Fruit fly (Drosophila melanogaster): ENCODE results near the gene CG3226.
A peak's percentile ranks its signal among the peaks of the same experiment; 100 is the strongest.

CG3226 gene

DNA sequence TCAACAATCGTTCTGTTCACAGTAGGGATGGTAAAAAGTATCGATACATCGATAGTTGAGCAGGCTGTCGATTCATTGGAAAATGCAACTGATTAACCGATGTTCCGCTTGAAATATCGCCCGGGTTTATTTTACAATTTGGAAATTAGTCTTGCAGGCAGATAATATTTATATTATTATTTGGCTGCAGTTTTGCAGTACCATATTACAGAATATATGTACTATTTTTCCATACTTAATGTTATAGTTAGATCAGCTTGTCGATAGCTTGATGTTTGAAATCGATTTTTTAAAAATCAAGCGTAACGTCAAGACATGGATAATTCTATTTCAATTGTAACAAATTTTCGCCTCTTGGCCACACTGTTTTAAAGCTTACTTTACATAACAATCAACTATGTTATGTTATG, 40.9 kb upstream of the CG3226 start, which contains the start of gene CG14442 (continued):
- TF ChIP-seq CG31441 (GFP tag; IDR thresholded peaks at IDR 0.05) (no peak), CG34422 (GFP tag; IDR thresholded peaks at IDR 0.05) (no peak), D (optimal IDR thresholded peaks at IDR 0.05) (no peak), D (GFP tag; optimal IDR thresholded peaks at IDR 0.05) (no peak), CG32767 (GFP tag; IDR thresholded peaks at IDR 0.05) (no peak), Ada2b (GFP tag; IDR thresholded peaks at IDR 0.05) (no peak), CG10274 (GFP tag; optimal IDR thresholded peaks at IDR 0.05) (no peak), CG14860 (GFP tag; IDR thresholded peaks at IDR 0.05; ENCODE audit: partially characterized antibody) (peak; percentile 92), HmgD (GFP tag; optimal IDR thresholded peaks at IDR 0.05) (no peak), Deaf1 (tag; optimal IDR thresholded peaks at IDR 0.05) (no peak), tgo (GFP tag; IDR thresholded peaks at IDR 0.05) (no peak), Abd-B (GFP tag; optimal IDR thresholded peaks at IDR 0.05) (no peak), ap (GFP tag; IDR thresholded peaks at IDR 0.05) (no peak), dmrt11E (tag; optimal IDR thresholded peaks at IDR 0.05) (peak; percentile 7), CG11504 (tag; optimal IDR thresholded peaks at IDR 0.05) (peak; percentile 37), CG6765 (GFP tag; optimal IDR thresholded peaks at IDR 0.05) (no peak), pb (GFP tag; optimal IDR thresholded peaks at IDR 0.05) (no peak), yki (optimal IDR thresholded peaks at IDR 0.05) (no peak), Taf1 (GFP tag; IDR thresholded peaks at IDR 0.05) (no peak), ems (GFP tag; optimal IDR thresholded peaks at IDR 0.05) (no peak), Bdp1 (GFP tag; optimal IDR thresholded peaks at IDR 0.05) (no peak), Fer1 (GFP tag; optimal IDR thresholded peaks at IDR 0.05) (no peak), Scr (GFP tag; IDR thresholded peaks at IDR 0.05; ENCODE audit: partially characterized antibody) (peak; percentile 92), Nf-YC (tag; optimal IDR thresholded peaks at IDR 0.05) (peak; percentile 27), CG6854 (GFP tag; optimal IDR thresholded peaks at IDR 0.05) (no peak), Max (GFP tag; optimal IDR thresholded peaks at IDR 0.05) (peak; percentile 18), CG17802 (tag; optimal IDR thresholded peaks at IDR 0.05) (no peak), Hmr (GFP tag; optimal IDR thresholded peaks at IDR 0.05) (peak; percentile 56), CG16815 (GFP tag; optimal IDR thresholded peaks at IDR 0.05) (no peak), Sox102F (GFP tag; optimal IDR thresholded peaks at IDR 0.05) (no peak), croc (GFP tag; conservative IDR thresholded peaks at IDR 0.05) (no peak), Lhr (GFP tag; optimal IDR thresholded peaks at IDR 0.05) (peak; percentile 52), Awh (GFP tag; IDR thresholded peaks at IDR 0.05) (no peak), CG17612 (GFP tag; IDR thresholded peaks at IDR 0.05) (no peak), H15 (GFP tag; IDR thresholded peaks at IDR 0.05) (no peak), CG11093 (GFP tag; IDR thresholded peaks at IDR 0.05) (no peak), Xrp1 (GFP tag; IDR thresholded peaks at IDR 0.05) (peak; percentile 18; the same call in 1 of the 2 replicates), CG30020 (tag; optimal IDR thresholded peaks at IDR 0.05) (peak; percentile 56), CG6654 (GFP tag; optimal IDR thresholded peaks at IDR 0.05) (no peak), so (GFP tag; IDR thresholded peaks at IDR 0.05) (no peak), al (GFP tag; IDR thresholded peaks at IDR 0.05) (0 out of 2 replicates have a peak, but pooled peaks have one; percentile 13), sc (optimal IDR thresholded peaks at IDR 0.05) (no peak), sc (GFP tag; optimal IDR thresholded peaks at IDR 0.05) (no peak), CG2712 (tag; optimal IDR thresholded peaks at IDR 0.05) (peak; percentile 54), Hsf (GFP tag; optimal IDR thresholded peaks at IDR 0.05) (peak; percentile 46), psq (GFP tag; optimal IDR thresholded peaks at IDR 0.05) (no peak), Oli (tag; optimal IDR thresholded peaks at IDR 0.05) (peak; percentile 25), sug (tag; optimal IDR thresholded peaks at IDR 0.05) (peak; percentile 45), CG12071 (GFP tag; optimal IDR thresholded peaks at IDR 0.05) (no peak), Dip2 (GFP tag; IDR thresholded peaks at IDR 0.05) (no peak), insv (GFP tag; optimal IDR thresholded peaks at IDR 0.05) (no peak), CG2678 (tag; optimal IDR thresholded peaks at IDR 0.05) (no peak), toy (GFP tag; IDR thresholded peaks at IDR 0.05) (no peak)

All from whole organism, embryonic.